Fruit fly (Drosophila melanogaster) whole organism, embryonic: ENCODE data around the gene CG33107.

Experiments
- Aef1 ChIP-seq: fragments of 200-800 bp; sonication (Bioruptor generic); IDR thresholded peaks from 3 replicates; pipeline ENCODE4 v1.3.6; 2022; ENCODE audit warnings: missing biosample characterization, missing genetic modification characterization
- Asciz ChIP-seq: fragments of 200-800 bp; sonication (Bioruptor generic); optimal IDR thresholded peaks from 2 replicates; lab custom pipeline; 2017; ENCODE audit warnings: missing biosample characterization, mild to moderate bottlenecking, missing genetic modification characterization, missing genetic modification reagents
- C15 ChIP-seq: fragments of 200-800 bp; sonication (Bioruptor generic); IDR thresholded peaks from 3 replicates; pipeline ENCODE4 v1.3.6; 2022; ENCODE audit warnings: missing biosample characterization, missing genetic modification characterization
- CG10274 ChIP-seq: fragments of 200-800 bp; sonication (Bioruptor generic); optimal IDR thresholded peaks from 3 replicates; lab custom pipeline; 2017; ENCODE audit warnings: missing biosample characterization, mild to moderate bottlenecking, missing genetic modification characterization
- CG11456 ChIP-seq: fragments of 200-800 bp; sonication (Bioruptor generic); IDR thresholded peaks from 3 replicates; pipeline ENCODE4 v1.3.6; 2022; ENCODE audit warnings: missing biosample characterization, missing genetic modification characterization
- CG1233 ChIP-seq: fragments of 200-800 bp; sonication (Bioruptor generic); optimal IDR thresholded peaks from 4 replicates; lab custom pipeline; 2018; ENCODE audit warnings: missing biosample characterization, mild to moderate bottlenecking, missing genetic modification characterization
- CG14710 ChIP-seq: fragments of 200-800 bp; sonication (Bioruptor generic); optimal IDR thresholded peaks from 3 replicates; lab custom pipeline; 2019; ENCODE audit warnings: missing biosample characterization, mild to moderate bottlenecking, missing genetic modification characterization, moderate library complexity
- CG15011 ChIP-seq: fragments of 200-800 bp; sonication (Bioruptor generic); optimal IDR thresholded peaks from 3 replicates; lab custom pipeline; 2018; ENCODE audit warnings: missing biosample characterization, mild to moderate bottlenecking, missing genetic modification characterization
- CG15073 ChIP-seq: fragments of 200-800 bp; sonication (Bioruptor generic); optimal IDR thresholded peaks from 2 replicates; lab custom pipeline; 2016; ENCODE audit warnings: missing biosample characterization, missing genetic modification characterization
- CG16779 ChIP-seq: fragments of 200-800 bp; sonication (Bioruptor generic); IDR thresholded peaks from 2 replicates; pipeline ENCODE4 v1.3.6; 2022; ENCODE audit warnings: missing biosample characterization, missing genetic modification characterization
- CG17361 ChIP-seq: fragments of 200-800 bp; sonication (Bioruptor generic); IDR thresholded peaks from 3 replicates; pipeline ENCODE4 v1.3.6; 2022; ENCODE audit warnings: missing biosample characterization, missing genetic modification characterization
- CG17385 ChIP-seq: fragments of 200-800 bp; sonication (Bioruptor generic); optimal IDR thresholded peaks from 3 replicates; lab custom pipeline; 2018; ENCODE audit warnings: missing biosample characterization, mild to moderate bottlenecking, missing genetic modification characterization
- CG18476 ChIP-seq: fragments of 200-800 bp; sonication (Bioruptor generic); optimal IDR thresholded peaks from 2 replicates; lab custom pipeline; 2016; ENCODE audit warnings: missing biosample characterization, mild to moderate bottlenecking, missing genetic modification characterization
- CG18619 ChIP-seq: fragments of 200-800 bp; sonication (Bioruptor generic); optimal IDR thresholded peaks from 3 replicates; lab custom pipeline; 2017; ENCODE audit warnings: missing biosample characterization, mild to moderate bottlenecking, missing genetic modification characterization
- CG30431 ChIP-seq: fragments of 200-800 bp; sonication (Bioruptor generic); optimal IDR thresholded peaks from 2 replicates; lab custom pipeline; 2017; ENCODE audit warnings: missing biosample characterization, missing genetic modification characterization
- CG31388 ChIP-seq: fragments of 200-800 bp; sonication (Bioruptor generic); optimal IDR thresholded peaks from 2 replicates; lab custom pipeline; 2016; ENCODE audit warnings: missing biosample characterization, missing genetic modification characterization
- CG33213 ChIP-seq: fragments of 200-800 bp; sonication (Bioruptor generic); optimal IDR thresholded peaks from 3 replicates; lab custom pipeline; 2016; ENCODE audit warnings: missing biosample characterization, missing genetic modification characterization
- CG4617 ChIP-seq: fragments of 200-800 bp; sonication (Bioruptor generic); optimal IDR thresholded peaks from 3 replicates; lab custom pipeline; 2016; ENCODE audit warnings: missing biosample characterization, missing genetic modification characterization, borderline replicate concordance
- CG5953 ChIP-seq: fragments of 200-800 bp; sonication (Bioruptor generic); IDR thresholded peaks from 2 replicates; pipeline ENCODE4 v1.3.6; 2022; ENCODE audit warnings: missing biosample characterization, missing genetic modification characterization
- CG6654 ChIP-seq: fragments of 200-800 bp; sonication (Bioruptor generic); optimal IDR thresholded peaks from 2 replicates; lab custom pipeline; 2017; ENCODE audit warnings: missing biosample characterization, mild to moderate bottlenecking, missing genetic modification characterization
- CG7745 ChIP-seq: fragments of 200-800 bp; sonication (Bioruptor generic); optimal IDR thresholded peaks from 2 replicates; lab custom pipeline; 2018; ENCODE audit warnings: missing biosample characterization, mild to moderate bottlenecking, missing genetic modification characterization, moderate library complexity
- CG8359 ChIP-seq: fragments of 200-800 bp; sonication (Bioruptor generic); optimal IDR thresholded peaks from 2 replicates; lab custom pipeline; 2017; ENCODE audit warnings: missing biosample characterization, mild to moderate bottlenecking, missing genetic modification characterization, borderline replicate concordance
- CG8388 ChIP-seq: fragments of 200-800 bp; sonication (Bioruptor generic); optimal IDR thresholded peaks from 2 replicates; lab custom pipeline; 2019; ENCODE audit warnings: missing biosample characterization, mild to moderate bottlenecking, missing genetic modification characterization, moderate library complexity
- E2f2 ChIP-seq: fragments of 200-800 bp; sonication (Bioruptor generic); IDR thresholded peaks from 2 replicates; pipeline ENCODE4 v1.3.6; 2022; ENCODE audit warnings: missing biosample characterization, missing genetic modification characterization
- Fer3 ChIP-seq: fragments of 200-800 bp; sonication (Bioruptor generic); optimal IDR thresholded peaks from 2 replicates; lab custom pipeline; 2018; ENCODE audit warnings: missing biosample characterization, mild to moderate bottlenecking, missing genetic modification characterization, moderate library complexity
- Hey ChIP-seq: fragments of 200-800 bp; sonication (Bioruptor generic); optimal IDR thresholded peaks from 3 replicates; lab custom pipeline; 2018; ENCODE audit warnings: missing biosample characterization, mild to moderate bottlenecking, missing genetic modification characterization
- Hr51 ChIP-seq, 2 experiments: fragments of 200-800 bp; sonication (Bioruptor generic); optimal IDR thresholded peaks; 2 replicates in 1 of 2; 3 replicates in 1 of 2; lab custom pipeline; 2016 to 2018; ENCODE audit warnings: missing biosample characterization in 2 of 2, missing genetic modification characterization in 2 of 2, mild to moderate bottlenecking in 1 of 2, moderate library complexity in 1 of 2
- Mad ChIP-seq: fragments of 200-800 bp; sonication (Bioruptor generic); optimal IDR thresholded peaks from 2 replicates; lab custom pipeline; 2016; ENCODE audit warnings: missing biosample characterization, missing genetic modification characterization
- NC2β ChIP-seq: fragments of 200-800 bp; sonication (Bioruptor generic); optimal IDR thresholded peaks from 2 replicates; lab custom pipeline; 2016; ENCODE audit warnings: missing biosample characterization, missing genetic modification characterization
- abd-A ChIP-seq: fragments of 200-800 bp; sonication (Bioruptor generic); optimal IDR thresholded peaks from 3 replicates; lab custom pipeline; 2019; ENCODE audit warnings: missing biosample characterization, mild to moderate bottlenecking, missing genetic modification characterization, moderate library complexity
- bab2 ChIP-seq: fragments of 200-800 bp; sonication (Bioruptor generic); optimal IDR thresholded peaks from 2 replicates; lab custom pipeline; 2016; ENCODE audit warnings: missing biosample characterization, missing genetic modification characterization
- bcd ChIP-seq: fragments of 200-800 bp; sonication (Bioruptor generic); optimal IDR thresholded peaks from 2 replicates; lab custom pipeline; 2017; ENCODE audit warnings: missing biosample characterization, mild to moderate bottlenecking, missing genetic modification characterization
- br ChIP-seq: fragments of >200 bp; optimal IDR thresholded peaks from 2 replicates; lab custom pipeline; 2017
- chn ChIP-seq: fragments of 200-800 bp; sonication (Bioruptor generic); optimal IDR thresholded peaks from 2 replicates; lab custom pipeline; 2016; ENCODE audit warnings: missing biosample characterization, missing genetic modification characterization
- cwo ChIP-seq: fragments of 200-800 bp; sonication (Bioruptor generic); optimal IDR thresholded peaks from 3 replicates; lab custom pipeline; 2017; ENCODE audit warnings: missing biosample characterization, missing genetic modification characterization, mild to moderate bottlenecking, moderate library complexity, missing genetic modification reagents
- disco-r ChIP-seq: fragments of 200-800 bp; sonication (Bioruptor generic); optimal IDR thresholded peaks from 2 replicates; lab custom pipeline; 2016; ENCODE audit warnings: missing biosample characterization, missing genetic modification characterization
- dpn ChIP-seq, 2 experiments: fragments of 200-800 bp; sonication (Bioruptor generic); optimal IDR thresholded peaks; 3 replicates each; lab custom pipeline; 2016; ENCODE audit warnings: missing biosample characterization in 2 of 2, missing genetic modification characterization in 2 of 2
- emc ChIP-seq: fragments of 200-800 bp; sonication (Bioruptor generic); optimal IDR thresholded peaks from 2 replicates; lab custom pipeline; 2016; ENCODE audit warnings: missing biosample characterization, missing genetic modification characterization
- eyg ChIP-seq: fragments of 200-800 bp; sonication (Bioruptor generic); optimal IDR thresholded peaks from 3 replicates; lab custom pipeline; 2016; ENCODE audit warnings: missing biosample characterization, missing genetic modification characterization
- ham ChIP-seq: fragments of 200-800 bp; sonication (Bioruptor generic); IDR thresholded peaks from 2 replicates; pipeline ENCODE4 v1.3.6; 2022; ENCODE audit warnings: missing biosample characterization, missing genetic modification characterization
- insv ChIP-seq, 2 experiments: fragments of 200-800 bp; sonication (Bioruptor generic); optimal IDR thresholded peaks; 3 replicates each; lab custom pipeline; 2016 to 2018; ENCODE audit warnings: missing biosample characterization in 2 of 2, missing genetic modification characterization in 2 of 2
- ken ChIP-seq: fragments of 200-800 bp; sonication (Bioruptor generic); IDR thresholded peaks from 3 replicates; pipeline ENCODE4 v1.3.6; 2022; ENCODE audit warnings: missing biosample characterization, missing genetic modification characterization
- kni ChIP-seq: fragments of 200-800 bp; sonication (Bioruptor generic); optimal IDR thresholded peaks from 3 replicates; lab custom pipeline; 2017; ENCODE audit warnings: mild to moderate bottlenecking, missing biosample characterization, missing genetic modification reagents, missing genetic modification characterization
- psq ChIP-seq: fragments of 200-800 bp; sonication (Bioruptor generic); optimal IDR thresholded peaks from 2 replicates; lab custom pipeline; 2017; ENCODE audit warnings: missing biosample characterization, missing genetic modification characterization
- ranshi ChIP-seq: fragments of 200-800 bp; sonication (Bioruptor generic); IDR thresholded peaks from 2 replicates; pipeline ENCODE4 v1.3.6; 2022; ENCODE audit warnings: missing biosample characterization, missing genetic modification characterization
- tio ChIP-seq: fragments of 200-800 bp; sonication (Bioruptor generic); optimal IDR thresholded peaks from 2 replicates; lab custom pipeline; 2017; ENCODE audit warnings: missing biosample characterization, missing genetic modification characterization, inconsistent platforms
- toy ChIP-seq: fragments of 200-800 bp; sonication (Bioruptor generic); IDR thresholded peaks from 2 replicates; pipeline ENCODE4 v1.3.6; 2022; ENCODE audit warnings: missing biosample characterization, missing genetic modification characterization
- vfl ChIP-seq: fragments of 200-800 bp; sonication (Bioruptor generic); optimal IDR thresholded peaks from 2 replicates; lab custom pipeline; 2016; ENCODE audit warnings: missing biosample characterization, missing genetic modification characterization
- wek ChIP-seq: fragments of 200-800 bp; sonication (Bioruptor generic); optimal IDR thresholded peaks from 3 replicates; lab custom pipeline; 2018; ENCODE audit warnings: missing biosample characterization, mild to moderate bottlenecking, missing genetic modification characterization, moderate library complexity
- zen ChIP-seq: fragments of 200-800 bp; sonication (Bioruptor generic); optimal IDR thresholded peaks from 3 replicates; lab custom pipeline; 2018; ENCODE audit warnings: missing biosample characterization, mild to moderate bottlenecking, missing genetic modification characterization, moderate library complexity
- zen2 ChIP-seq: fragments of 200-800 bp; sonication (Bioruptor generic); IDR thresholded peaks from 3 replicates; pipeline ENCODE4 v1.3.6; 2022; ENCODE audit warnings: missing biosample characterization, missing genetic modification characterization; ENCODE audit not compliant: partially characterized antibody
- zfh2 ChIP-seq: fragments of 200-800 bp; sonication (Bioruptor generic); optimal IDR thresholded peaks from 2 replicates; lab custom pipeline; 2016; ENCODE audit warnings: missing biosample characterization, missing genetic modification characterization

Gene CG33107

dm6 chr3R:22631156-22631555 lies 46.6 kb upstream of the CG33107 start (continued):
- no peak for TF ChIP-seq zen2
- no peak for TF ChIP-seq bcd (GFP tag; lab: Kevin White, UChicago)
- no peak for TF ChIP-seq CG30431 (GFP tag; lab: Kevin White, UChicago)
- no peak for TF ChIP-seq E2f2 (GFP tag; lab: Robert Waterston, UW)
- no peak for TF ChIP-seq zfh2 (GFP tag; lab: Kevin White, UChicago)
- no peak for TF ChIP-seq ham (GFP tag; lab: Robert Waterston, UW)
- TF ChIP-seq C15: no peak
- no peak for TF ChIP-seq chn
- TF ChIP-seq CG18476 (GFP tag; lab: Kevin White, UChicago): no peak
- TF ChIP-seq Asciz (GFP tag; lab: Kevin White, UChicago): peak; percentile 7
- peak; percentile 43 for TF ChIP-seq kni
- TF ChIP-seq CG17361 (GFP tag; lab: Robert Waterston, UW): no peak
- TF ChIP-seq bab2 (GFP tag; lab: Kevin White, UChicago): no peak
- no peak for TF ChIP-seq CG16779 (GFP tag; lab: Robert Waterston, UW)
- TF ChIP-seq Fer3 (tag; lab: Kevin White, UChicago): no peak
- TF ChIP-seq CG17385: peak; percentile 44
- no peak for TF ChIP-seq CG15011 (GFP tag; lab: Kevin White, UChicago)
- no peak for TF ChIP-seq dpn (GFP tag; optimal IDR thresholded peaks at IDR 0.05; lab: Kevin White, UChicago)
- no peak for TF ChIP-seq CG10274 (GFP tag; lab: Kevin White, UChicago)
- no peak for TF ChIP-seq CG7745 (tag; lab: Kevin White, UChicago)
- no peak for TF ChIP-seq psq
- TF ChIP-seq Hey (tag; lab: Kevin White, UChicago): peak; percentile 44
- TF ChIP-seq tio (GFP tag; lab: Kevin White, UChicago): no peak
- no peak for TF ChIP-seq CG31388 (GFP tag; lab: Kevin White, UChicago)
- no peak for TF ChIP-seq CG8388 (GFP tag; lab: Kevin White, UChicago)
- no peak for TF ChIP-seq ken
- peak; percentile 34 for TF ChIP-seq cwo (GFP tag; lab: Kevin White, UChicago)
- TF ChIP-seq CG15073: no peak
- no peak for TF ChIP-seq CG11456 (GFP tag; lab: Robert Waterston, UW)
- TF ChIP-seq CG33213 (GFP tag; lab: Kevin White, UChicago): no peak
- 0 out of 2 replicates have a peak, but pooled peaks have one; percentile 6 for TF ChIP-seq toy
- TF ChIP-seq Aef1 (GFP tag; lab: Robert Waterston, UW): no peak
- no peak for TF ChIP-seq insv (GFP tag; optimal IDR thresholded peaks at IDR 0.05; lab: Kevin White, UChicago)
- no peak; the same call in 1 of the 2 replicates for TF ChIP-seq ranshi (GFP tag; lab: Robert Waterston, UW)
- TF ChIP-seq wek (GFP tag; lab: Kevin White, UChicago): peak; percentile 58
- TF ChIP-seq zen (tag; lab: Kevin White, UChicago): no peak
- no peak for TF ChIP-seq Hr51 (GFP tag; optimal IDR thresholded peaks at IDR 0.05; lab: Kevin White, UChicago)
- TF ChIP-seq emc: no peak
- no peak for TF ChIP-seq vfl (GFP tag; lab: Kevin White, UChicago)
- no peak for TF ChIP-seq Mad (GFP tag; lab: Kevin White, UChicago)
- no peak for TF ChIP-seq CG18619 (GFP tag; lab: Kevin White, UChicago)
- TF ChIP-seq CG8359 (GFP tag; lab: Kevin White, UChicago): no peak
- TF ChIP-seq abd-A (tag; lab: Kevin White, UChicago): no peak
- no peak for TF ChIP-seq CG6654 (GFP tag; lab: Kevin White, UChicago)
- no peak for TF ChIP-seq eyg (GFP tag; lab: Kevin White, UChicago)
- no peak for TF ChIP-seq br (lab: Kevin White, UChicago)
- TF ChIP-seq NC2β (GFP tag; lab: Kevin White, UChicago): no peak
- TF ChIP-seq disco-r (GFP tag; lab: Kevin White, UChicago): no peak
- no peak for TF ChIP-seq CG1233 (GFP tag; lab: Kevin White, UChicago)
- TF ChIP-seq CG4617 (GFP tag; lab: Kevin White, UChicago): no peak
- no peak for TF ChIP-seq CG5953 (GFP tag; lab: Robert Waterston, UW)
- TF ChIP-seq CG14710 (tag; lab: Kevin White, UChicago): no peak
